Fruit fly (Drosophila melanogaster) whole organism, prepupa: ENCODE measurements around the gene inaF-A.
"Not testable (repeated sequence)": the region's sequence is repeated elsewhere in the genome, so short reads cannot be mapped to it uniquely, and the experiment has no call there.

Experiments used
- Blimp-1 ChIP-seq: fragments of 200-800 bp; sonication (Bioruptor generic); optimal IDR thresholded peaks from 3 replicates; lab custom pipeline; 2017; ENCODE audit warnings: missing biosample characterization, missing genetic modification characterization, mild to moderate bottlenecking, moderate library complexity, missing genetic modification reagents
- CG10631 ChIP-seq: fragments of 200-800 bp; sonication (Bioruptor generic); optimal IDR thresholded peaks from 2 replicates; lab custom pipeline; 2016; ENCODE audit warnings: missing biosample characterization, missing genetic modification characterization
- CG10669 ChIP-seq: fragments of 200-800 bp; sonication (Bioruptor generic); optimal IDR thresholded peaks from 3 replicates; lab custom pipeline; 2018; ENCODE audit warnings: missing biosample characterization, mild to moderate bottlenecking, missing genetic modification characterization, moderate library complexity
- CG11294 ChIP-seq: fragments of 200-800 bp; sonication (Bioruptor generic); IDR thresholded peaks from 2 replicates; pipeline ENCODE4 v1.3.6; 2022; ENCODE audit warnings: missing biosample characterization, missing genetic modification characterization
- CG11762 ChIP-seq: fragments of 200-800 bp; sonication (Bioruptor generic); optimal IDR thresholded peaks from 3 replicates; lab custom pipeline; 2016; ENCODE audit warnings: missing biosample characterization, missing genetic modification characterization; ENCODE audit not compliant: insufficient read depth
- CG15336 ChIP-seq: fragments of 200-800 bp; sonication (Bioruptor generic); IDR thresholded peaks from 2 replicates; pipeline ENCODE4 v1.3.6; 2022; ENCODE audit warnings: missing biosample characterization, missing genetic modification characterization
- CG1621 ChIP-seq: fragments of 200-800 bp; sonication (Bioruptor generic); optimal IDR thresholded peaks from 3 replicates; lab custom pipeline; 2018; ENCODE audit warnings: missing biosample characterization, mild to moderate bottlenecking, missing genetic modification characterization
- CG16779 ChIP-seq: fragments of 200-800 bp; sonication (Bioruptor generic); optimal IDR thresholded peaks from 3 replicates; lab custom pipeline; 2017; ENCODE audit warnings: missing biosample characterization, mild to moderate bottlenecking, missing genetic modification characterization
- CG3032 ChIP-seq: fragments of 200-800 bp; optimal IDR thresholded peaks from 2 replicates; lab custom pipeline; 2019; ENCODE audit warnings: missing biosample characterization, mild to moderate bottlenecking, missing genetic modification characterization, moderate library complexity
- CG31627 ChIP-seq: fragments of 200-800 bp; sonication (Bioruptor generic); optimal IDR thresholded peaks from 3 replicates; lab custom pipeline; 2016; ENCODE audit warnings: missing biosample characterization, missing genetic modification characterization
- CG32006 ChIP-seq: fragments of 200-800 bp; sonication (Bioruptor generic); optimal IDR thresholded peaks from 3 replicates; lab custom pipeline; 2017; ENCODE audit warnings: missing biosample characterization, mild to moderate bottlenecking, missing genetic modification characterization
- CG34406 ChIP-seq: fragments of 200-800 bp; sonication (Bioruptor generic); optimal IDR thresholded peaks from 3 replicates; lab custom pipeline; 2016; ENCODE audit warnings: missing biosample characterization, missing genetic modification characterization
- CG3919 ChIP-seq: fragments of 200-800 bp; sonication (Bioruptor generic); optimal IDR thresholded peaks from 3 replicates; lab custom pipeline; 2016; ENCODE audit warnings: missing biosample characterization, missing genetic modification characterization
- CG4318 ChIP-seq: fragments of 200-800 bp; sonication (Bioruptor generic); optimal IDR thresholded peaks from 3 replicates; lab custom pipeline; 2017; ENCODE audit warnings: missing biosample characterization, mild to moderate bottlenecking, missing genetic modification characterization
- CG6276 ChIP-seq: fragments of 200-800 bp; sonication (Bioruptor generic); optimal IDR thresholded peaks from 2 replicates; lab custom pipeline; 2017; ENCODE audit warnings: missing biosample characterization, mild to moderate bottlenecking, missing genetic modification characterization
- CG6792 ChIP-seq: fragments of 200-800 bp; sonication (Bioruptor generic); optimal IDR thresholded peaks from 3 replicates; lab custom pipeline; 2016; ENCODE audit warnings: missing biosample characterization, missing genetic modification characterization
- CG6808 ChIP-seq: fragments of 200-800 bp; sonication (Bioruptor generic); optimal IDR thresholded peaks from 3 replicates; lab custom pipeline; 2017; ENCODE audit warnings: missing biosample characterization, missing genetic modification characterization, mild to moderate bottlenecking, moderate library complexity, missing genetic modification reagents
- CG6854 ChIP-seq: fragments of 200-800 bp; sonication (Bioruptor generic); optimal IDR thresholded peaks from 2 replicates; lab custom pipeline; 2017; ENCODE audit warnings: missing biosample characterization, mild to moderate bottlenecking, missing genetic modification characterization
- CG7368 ChIP-seq: fragments of 200-800 bp; sonication (Bioruptor generic); optimal IDR thresholded peaks from 3 replicates; lab custom pipeline; 2016; ENCODE audit warnings: missing biosample characterization, missing genetic modification characterization
- CG8119 ChIP-seq: fragments of 200-800 bp; sonication (Bioruptor generic); IDR thresholded peaks from 3 replicates; pipeline ENCODE4 v1.3.6; 2022; ENCODE audit warnings: missing biosample characterization, missing genetic modification characterization
- CG8319 ChIP-seq: fragments of 200-800 bp; sonication (Bioruptor generic); optimal IDR thresholded peaks from 3 replicates; lab custom pipeline; 2016; ENCODE audit warnings: missing biosample characterization, missing genetic modification characterization
- CG8632 ChIP-seq: fragments of 200-800 bp; sonication (Bioruptor generic); optimal IDR thresholded peaks from 3 replicates; lab custom pipeline; 2016; ENCODE audit warnings: missing biosample characterization, missing genetic modification characterization
- Eip75B ChIP-seq: fragments of 200-800 bp; sonication (Bioruptor generic); optimal IDR thresholded peaks from 3 replicates; lab custom pipeline; 2016; ENCODE audit warnings: missing biosample characterization, missing genetic modification characterization
- Eip78C ChIP-seq: fragments of 200-800 bp; sonication (Bioruptor generic); peaks from one replicate; lab custom pipeline; 2016; ENCODE audit warnings: missing biosample characterization, missing genetic modification characterization
- Eip93F ChIP-seq: fragments of 200-800 bp; sonication (Bioruptor generic); optimal IDR thresholded peaks from 2 replicates; lab custom pipeline; 2016; ENCODE audit warnings: missing biosample characterization, mild to moderate bottlenecking, missing genetic modification characterization
- Ets21C ChIP-seq: fragments of 200-800 bp; sonication (Bioruptor generic); optimal IDR thresholded peaks from 3 replicates; lab custom pipeline; 2016; ENCODE audit warnings: missing biosample characterization, missing genetic modification characterization
- Ets96B ChIP-seq: fragments of 200-800 bp; optimal IDR thresholded peaks from 2 replicates; lab custom pipeline; 2019; ENCODE audit warnings: missing biosample characterization, mild to moderate bottlenecking, missing genetic modification characterization, moderate library complexity
- Gug ChIP-seq: fragments of 200-800 bp; sonication (Bioruptor generic); IDR thresholded peaks from 2 replicates; pipeline ENCODE4 v1.3.6; 2022; ENCODE audit warnings: missing biosample characterization, missing genetic modification characterization
- Hr4 ChIP-seq: fragments of 200-800 bp; sonication (Bioruptor generic); optimal IDR thresholded peaks from 3 replicates; lab custom pipeline; 2016; ENCODE audit warnings: missing biosample characterization, missing genetic modification characterization
- Met ChIP-seq: fragments of 200-800 bp; sonication (Bioruptor generic); optimal IDR thresholded peaks from 3 replicates; lab custom pipeline; 2016; ENCODE audit warnings: missing biosample characterization, missing genetic modification characterization
- OdsH ChIP-seq: fragments of 200-800 bp; sonication (Bioruptor generic); optimal IDR thresholded peaks from 3 replicates; lab custom pipeline; 2016; ENCODE audit warnings: missing biosample characterization, missing genetic modification characterization
- Smox ChIP-seq: fragments of 200-800 bp; sonication (Bioruptor generic); optimal IDR thresholded peaks from 3 replicates; lab custom pipeline; 2016; ENCODE audit warnings: missing biosample characterization, missing genetic modification characterization
- Sox102F ChIP-seq: fragments of 200-800 bp; sonication (Bioruptor generic); optimal IDR thresholded peaks from 2 replicates; lab custom pipeline; 2016; ENCODE audit warnings: missing biosample characterization, mild to moderate bottlenecking, missing genetic modification characterization
- Sox14 ChIP-seq: fragments of 200-800 bp; sonication (Bioruptor generic); optimal IDR thresholded peaks from 3 replicates; lab custom pipeline; 2016; ENCODE audit warnings: missing biosample characterization, missing genetic modification characterization
- Sox15 ChIP-seq: fragments of 200-800 bp; sonication (Bioruptor generic); optimal IDR thresholded peaks from 3 replicates; lab custom pipeline; 2016; ENCODE audit warnings: missing biosample characterization, missing genetic modification characterization
- achi ChIP-seq: fragments of 200-800 bp; sonication (Bioruptor generic); optimal IDR thresholded peaks from 3 replicates; lab custom pipeline; 2016; ENCODE audit warnings: missing biosample characterization, missing genetic modification characterization
- acj6 ChIP-seq: fragments of 200-800 bp; sonication (Bioruptor generic); optimal IDR thresholded peaks from 3 replicates; lab custom pipeline; 2016; ENCODE audit warnings: missing biosample characterization, missing genetic modification characterization
- cyc ChIP-seq: fragments of 200-800 bp; sonication (Bioruptor generic); optimal IDR thresholded peaks from 3 replicates; lab custom pipeline; 2016; ENCODE audit warnings: missing biosample characterization, missing genetic modification characterization
- dac ChIP-seq: fragments of 200-800 bp; sonication (Bioruptor generic); optimal IDR thresholded peaks from 2 replicates; lab custom pipeline; 2017; ENCODE audit warnings: missing biosample characterization, mild to moderate bottlenecking, missing genetic modification characterization
- dsx ChIP-seq: fragments of 200-800 bp; optimal IDR thresholded peaks from 3 replicates; lab custom pipeline; 2019; ENCODE audit warnings: missing biosample characterization, mild to moderate bottlenecking, missing genetic modification characterization, moderate library complexity; ENCODE audit not compliant: poor library complexity, severe bottlenecking
- eg ChIP-seq: fragments of 200-800 bp; sonication (Bioruptor generic); IDR thresholded peaks from 3 replicates; pipeline ENCODE4 v1.3.6; 2022; ENCODE audit warnings: missing biosample characterization, missing genetic modification characterization
- esn ChIP-seq: fragments of 200-800 bp; sonication (Bioruptor generic); optimal IDR thresholded peaks from 2 replicates; lab custom pipeline; 2016; ENCODE audit warnings: missing biosample characterization, mild to moderate bottlenecking, missing genetic modification characterization, moderate library complexity
- fd85E ChIP-seq: fragments of 200-800 bp; sonication (Bioruptor generic); optimal IDR thresholded peaks from 3 replicates; lab custom pipeline; 2016; ENCODE audit warnings: missing biosample characterization, missing genetic modification characterization
- pdm3 ChIP-seq: fragments of 200-800 bp; sonication (Bioruptor generic); optimal IDR thresholded peaks from 3 replicates; lab custom pipeline; 2016; ENCODE audit warnings: missing biosample characterization, missing genetic modification characterization
- salr ChIP-seq, 2 experiments: fragments of 200-800 bp; sonication (Bioruptor generic); optimal IDR thresholded peaks; 3 replicates each; lab custom pipeline; 2016 to 2018; ENCODE audit warnings: missing biosample characterization in 2 of 2, missing genetic modification characterization in 2 of 2, mild to moderate bottlenecking in 1 of 2
- spab ChIP-seq: fragments of 200-800 bp; sonication (Bioruptor generic); optimal IDR thresholded peaks from 2 replicates; lab custom pipeline; 2017; ENCODE audit warnings: missing biosample characterization, mild to moderate bottlenecking, missing genetic modification characterization, missing genetic modification reagents
- ss ChIP-seq, 2 experiments: fragments of 200-800 bp; sonication (Bioruptor generic); optimal IDR thresholded peaks; 2 replicates in 1 of 2; 3 replicates in 1 of 2; lab custom pipeline; 2017 to 2018; ENCODE audit warnings: mild to moderate bottlenecking in 2 of 2, missing biosample characterization in 2 of 2, missing genetic modification characterization in 2 of 2, moderate library complexity in 1 of 2
- svp ChIP-seq: fragments of 200-800 bp; sonication (Bioruptor generic); peaks from one replicate; lab custom pipeline; 2016; ENCODE audit warnings: missing biosample characterization, missing genetic modification characterization
- topi ChIP-seq: fragments of 200-800 bp; sonication (Bioruptor generic); optimal IDR thresholded peaks from 3 replicates; lab custom pipeline; 2016; ENCODE audit warnings: missing biosample characterization, missing genetic modification characterization
- vri ChIP-seq: fragments of 200-800 bp; sonication (Bioruptor generic); optimal IDR thresholded peaks from 3 replicates; lab custom pipeline; 2016; ENCODE audit warnings: missing biosample characterization, mild to moderate bottlenecking, missing genetic modification characterization

Gene inaF-A

DNA sequence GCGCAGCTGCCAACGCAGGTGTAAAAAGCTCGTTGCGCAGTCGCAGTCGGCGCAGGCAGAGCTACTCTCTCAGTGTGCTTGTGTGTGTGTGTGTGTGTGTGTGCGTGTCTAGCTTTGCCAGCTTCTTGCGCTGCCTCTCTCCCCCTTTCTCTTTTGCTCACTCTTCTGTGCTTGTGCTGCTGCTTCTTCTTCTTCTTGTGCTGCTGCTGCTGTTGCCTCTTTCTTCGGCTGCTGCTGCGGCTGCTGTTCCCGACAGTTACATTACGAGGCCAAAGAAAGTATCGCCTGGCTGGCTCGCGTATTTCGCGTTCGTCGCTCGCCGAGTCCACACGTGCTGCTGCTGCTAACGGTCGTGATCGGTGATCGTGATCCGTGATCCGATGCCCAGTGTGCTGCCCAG lies 20.3 kb upstream of the inaF-A start, which contains the start of gene m:
Gene m, plus strand, starts transcription at position 301 of the 400 bp plus-strand sequence.
- not testable (repeated sequence) for TF ChIP-seq CG15336 (GFP tag; lab: Robert Waterston, UW); Met (GFP tag; lab: Kevin White, UChicago); Smox (GFP tag; lab: Kevin White, UChicago)

DNA sequence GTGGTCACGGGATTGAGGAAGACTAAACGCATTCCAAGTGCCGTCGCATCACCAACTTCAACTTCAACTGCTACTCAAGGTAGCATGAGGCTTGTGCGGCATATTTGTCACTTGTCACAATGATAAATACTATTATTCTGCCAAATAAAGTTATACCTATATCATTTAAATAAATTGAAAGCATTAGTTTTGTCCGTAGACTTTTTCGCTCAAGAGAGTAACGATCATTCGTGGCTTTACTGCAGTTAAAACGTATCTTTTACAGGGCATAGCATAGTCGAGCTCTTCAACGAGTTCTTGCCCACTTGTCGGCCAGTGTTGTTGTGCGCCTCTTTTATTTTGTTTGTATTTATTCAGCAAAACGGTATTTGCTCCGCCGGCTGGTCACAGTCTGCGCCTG lies 2.7 kb upstream of the inaF-A start:
- TF ChIP-seq CG31627 (GFP tag; lab: Kevin White, UChicago) (peak; percentile 14), vri (no peak), spab (GFP tag; lab: Kevin White, UChicago) (no peak), CG10669 (GFP tag; lab: Kevin White, UChicago) (no peak), salr (GFP tag; optimal IDR thresholded peaks at IDR 0.05; lab: Kevin White, UChicago) (peak in 1 of 2 experiments; percentile 3), CG1621 (tag; lab: Kevin White, UChicago) (no peak), CG8319 (GFP tag; lab: Kevin White, UChicago) (no peak), dsx (GFP tag; lab: Kevin White, UChicago) (no peak), CG32006 (GFP tag; lab: Kevin White, UChicago) (peak; percentile 77), CG6276 (peak; percentile 39), cyc (GFP tag; lab: Kevin White, UChicago) (no peak), CG3919 (peak; percentile 31), Sox15 (GFP tag; lab: Kevin White, UChicago) (no peak), CG8119 (peak; percentile 57; the same call in 2 of the 3 replicates), pdm3 (GFP tag; lab: Kevin White, UChicago) (peak; percentile 51), CG6854 (GFP tag; lab: Kevin White, UChicago) (no peak), CG3032 (tag; lab: Kevin White, UChicago) (no peak), OdsH (GFP tag; lab: Kevin White, UChicago) (peak; percentile 53), CG8632 (GFP tag; lab: Kevin White, UChicago) (no peak), CG4318 (peak; percentile 38), topi (GFP tag; lab: Kevin White, UChicago) (no peak), CG34406 (no peak), CG10631 (GFP tag; lab: Kevin White, UChicago) (peak; percentile 9), CG6792 (no peak), ss (GFP tag; optimal IDR thresholded peaks at IDR 0.05; lab: Kevin White, UChicago) (no peak), Eip75B (GFP tag; lab: Kevin White, UChicago) (no peak), CG6808 (GFP tag; lab: Kevin White, UChicago) (no peak), Hr4 (GFP tag; lab: Kevin White, UChicago) (peak; percentile 25), CG11762 (GFP tag; lab: Kevin White, UChicago) (no peak), Sox102F (peak; percentile 8), acj6 (GFP tag; lab: Kevin White, UChicago) (peak; percentile 17), Sox14 (GFP tag; lab: Kevin White, UChicago) (peak; percentile 7), Blimp-1 (GFP tag; lab: Kevin White, UChicago) (no peak), esn (GFP tag; lab: Kevin White, UChicago) (peak; percentile 11), Eip78C (GFP tag; lab: Kevin White, UChicago) (peak; percentile 66), CG16779 (tag; lab: Kevin White, UChicago) (no peak), CG11294 (GFP tag; lab: Robert Waterston, UW) (no peak), svp (GFP tag; lab: Kevin White, UChicago) (no peak), achi (GFP tag; lab: Kevin White, UChicago) (peak; percentile 19), Ets96B (no peak), Gug (GFP tag; lab: Robert Waterston, UW) (no peak), Smox (GFP tag; lab: Kevin White, UChicago) (no peak), Eip93F (GFP tag; lab: Kevin White, UChicago) (no peak), Ets21C (GFP tag; lab: Kevin White, UChicago) (no peak), fd85E (GFP tag; lab: Kevin White, UChicago) (no peak), Met (GFP tag; lab: Kevin White, UChicago) (peak; percentile 5), CG7368 (no peak), dac (peak; percentile 45), eg (GFP tag; lab: Robert Waterston, UW) (peak; percentile 52; the same call in 1 of the 3 replicates)
